Fruit fly (Drosophila melanogaster) whole organism, embryonic: Measurements from ENCODE around the gene mnd.

ENCODE experiments used
- CG10321 ChIP-seq: fragments of 200-800 bp; sonication (Bioruptor generic); IDR thresholded peaks from 2 replicates; pipeline ENCODE4 v1.3.6; 2022; ENCODE audit warnings: missing biosample characterization, missing genetic modification characterization
- CG10959 ChIP-seq: fragments of 200-800 bp; sonication (Bioruptor generic); IDR thresholded peaks from 2 replicates; pipeline ENCODE4 v1.3.6; 2022; ENCODE audit warnings: missing biosample characterization, missing genetic modification characterization
- CG10979 ChIP-seq: fragments of 200-800 bp; sonication (Bioruptor generic); optimal IDR thresholded peaks from 2 replicates; lab custom pipeline; 2018; ENCODE audit warnings: missing biosample characterization, mild to moderate bottlenecking, missing genetic modification characterization, moderate library complexity
- CG14710 ChIP-seq: fragments of 200-800 bp; sonication (Bioruptor generic); optimal IDR thresholded peaks from 3 replicates; lab custom pipeline; 2019; ENCODE audit warnings: missing biosample characterization, mild to moderate bottlenecking, missing genetic modification characterization, moderate library complexity
- CG15479 ChIP-seq: fragments of 200-800 bp; sonication (Bioruptor generic); optimal IDR thresholded peaks from 3 replicates; lab custom pipeline; 2019; ENCODE audit warnings: missing biosample characterization, mild to moderate bottlenecking, missing genetic modification characterization, moderate library complexity
- CG1603 ChIP-seq: fragments of 200-800 bp; sonication (Bioruptor generic); optimal IDR thresholded peaks from 2 replicates; lab custom pipeline; 2019; ENCODE audit warnings: missing biosample characterization, mild to moderate bottlenecking, missing genetic modification characterization, moderate library complexity
- CG17361 ChIP-seq: fragments of 200-800 bp; sonication (Bioruptor generic); IDR thresholded peaks from 3 replicates; pipeline ENCODE4 v1.3.6; 2022; ENCODE audit warnings: missing biosample characterization, missing genetic modification characterization
- CG17829 ChIP-seq: fragments of 200-800 bp; optimal IDR thresholded peaks from 2 replicates; lab custom pipeline; 2019; ENCODE audit warnings: missing biosample characterization, mild to moderate bottlenecking, missing genetic modification characterization, moderate library complexity
- CG2199 ChIP-seq: fragments of 200-800 bp; sonication (Bioruptor generic); IDR thresholded peaks from 3 replicates; pipeline ENCODE4 v1.3.6; 2022; ENCODE audit warnings: missing biosample characterization, missing genetic modification characterization
- CG2712 ChIP-seq: fragments of 200-800 bp; optimal IDR thresholded peaks from 3 replicates; lab custom pipeline; 2019; ENCODE audit warnings: missing biosample characterization, mild to moderate bottlenecking, missing genetic modification characterization, moderate library complexity
- CG31441 ChIP-seq: fragments of 200-800 bp; sonication (Bioruptor generic); IDR thresholded peaks from 2 replicates; pipeline ENCODE4 v1.3.6; 2022; ENCODE audit warnings: missing biosample characterization, missing genetic modification characterization
- CG34224 ChIP-seq: fragments of 200-800 bp; sonication (Bioruptor generic); IDR thresholded peaks from 3 replicates; pipeline ENCODE4 v1.3.6; 2022; ENCODE audit warnings: missing biosample characterization, missing genetic modification characterization; ENCODE audit not compliant: partially characterized antibody
- CG43689 ChIP-seq: fragments of 200-800 bp; sonication (Bioruptor generic); IDR thresholded peaks from 2 replicates; pipeline ENCODE4 v1.3.6; 2022; ENCODE audit warnings: missing biosample characterization, missing genetic modification characterization
- CG4730 ChIP-seq: fragments of 200-800 bp; sonication (Bioruptor generic); IDR thresholded peaks from 2 replicates; pipeline ENCODE4 v1.3.6; 2022; ENCODE audit warnings: missing biosample characterization, missing genetic modification characterization
- CG6175 ChIP-seq: fragments of 200-800 bp; sonication (Bioruptor generic); IDR thresholded peaks from 3 replicates; pipeline ENCODE4 v1.3.6; 2022; ENCODE audit warnings: missing biosample characterization, missing genetic modification characterization
- CG7357 ChIP-seq: fragments of 200-800 bp; sonication (Bioruptor generic); IDR thresholded peaks from 3 replicates; pipeline ENCODE4 v1.3.6; 2022; ENCODE audit warnings: missing biosample characterization, missing genetic modification characterization
- CG8089 ChIP-seq: fragments of 200-800 bp; sonication (Bioruptor generic); optimal IDR thresholded peaks from 3 replicates; lab custom pipeline; 2016; ENCODE audit warnings: missing biosample characterization, missing genetic modification characterization
- CG8924 ChIP-seq: fragments of 200-800 bp; optimal IDR thresholded peaks from 3 replicates; lab custom pipeline; 2019; ENCODE audit warnings: missing biosample characterization, mild to moderate bottlenecking, missing genetic modification characterization, moderate library complexity
- D ChIP-seq, 2 experiments: fragments of 200-800 bp in 1 of 2; fragments of >200 bp in 1 of 2; sonication (Bioruptor generic) in 1 of 2; optimal IDR thresholded peaks; 2 replicates in 1 of 2; 3 replicates in 1 of 2; lab custom pipeline; 2017; ENCODE audit warnings: mild to moderate bottlenecking in 1 of 2, missing biosample characterization in 1 of 2, missing genetic modification characterization in 1 of 2, missing genetic modification reagents in 1 of 2
- Dek ChIP-seq: fragments of 200-800 bp; sonication (Bioruptor generic); optimal IDR thresholded peaks from 3 replicates; lab custom pipeline; 2019; ENCODE audit warnings: missing biosample characterization, mild to moderate bottlenecking, missing genetic modification characterization, moderate library complexity
- Elba2 ChIP-seq: fragments of 200-800 bp; sonication (Bioruptor generic); optimal IDR thresholded peaks from 3 replicates; lab custom pipeline; 2016; ENCODE audit warnings: missing biosample characterization, missing genetic modification characterization
- Ets65A ChIP-seq: fragments of 200-800 bp; sonication (Bioruptor generic); peaks from one replicate; lab custom pipeline; 2016; ENCODE audit warnings: missing biosample characterization, missing genetic modification characterization
- H2.0 ChIP-seq: fragments of 200-800 bp; sonication (Bioruptor generic); IDR thresholded peaks from 2 replicates; pipeline ENCODE4 v1.3.6; 2022; ENCODE audit warnings: missing biosample characterization, missing genetic modification characterization
- Hr39 ChIP-seq: fragments of >200 bp; optimal IDR thresholded peaks from 2 replicates; lab custom pipeline; 2017
- Lhr ChIP-seq: fragments of 200-800 bp; sonication (Bioruptor generic); optimal IDR thresholded peaks from 3 replicates; lab custom pipeline; 2017; ENCODE audit warnings: mild to moderate bottlenecking, missing biosample characterization, missing genetic modification reagents, missing genetic modification characterization
- Rfx ChIP-seq: fragments of 200-800 bp; sonication (Bioruptor generic); IDR thresholded peaks from 2 replicates; pipeline ENCODE4 v1.3.6; 2022; ENCODE audit warnings: missing biosample characterization, missing genetic modification characterization
- Tbp ChIP-seq: fragments of >200 bp; optimal IDR thresholded peaks from 2 replicates; lab custom pipeline; 2018; ENCODE audit warnings: missing biosample characterization, missing genetic modification characterization
- cad ChIP-seq: fragments of >200 bp; optimal IDR thresholded peaks from 2 replicates; lab custom pipeline; 2017; ENCODE audit warnings: missing biosample characterization, missing genetic modification characterization
- chif ChIP-seq, 2 experiments: fragments of 200-800 bp; sonication (Bioruptor generic); optimal IDR thresholded peaks; 3 replicates each; lab custom pipeline; 2016; ENCODE audit warnings: missing biosample characterization in 2 of 2, missing genetic modification characterization in 2 of 2
- chm ChIP-seq: fragments of 200-800 bp; sonication (Bioruptor generic); IDR thresholded peaks from 2 replicates; pipeline ENCODE4 v1.3.6; 2022; ENCODE audit warnings: missing biosample characterization, missing genetic modification characterization
- croc ChIP-seq: fragments of 200-800 bp; sonication (Bioruptor generic); conservative IDR thresholded peaks from 3 replicates; pipeline ENCODE4 v1.3.6; 2022; ENCODE audit warnings: missing biosample characterization, missing genetic modification characterization
- dmrt11E ChIP-seq: fragments of 200-800 bp; sonication (Bioruptor generic); optimal IDR thresholded peaks from 3 replicates; lab custom pipeline; 2018; ENCODE audit warnings: missing biosample characterization, mild to moderate bottlenecking, missing genetic modification characterization, moderate library complexity
- emc ChIP-seq: fragments of 200-800 bp; sonication (Bioruptor generic); optimal IDR thresholded peaks from 2 replicates; lab custom pipeline; 2016; ENCODE audit warnings: missing biosample characterization, missing genetic modification characterization
- gem ChIP-seq: fragments of 200-800 bp; sonication (Bioruptor generic); optimal IDR thresholded peaks from 2 replicates; lab custom pipeline; 2019; ENCODE audit warnings: missing biosample characterization, mild to moderate bottlenecking, missing genetic modification characterization, moderate library complexity
- gsb-n ChIP-seq: fragments of 200-800 bp; sonication (Bioruptor generic); optimal IDR thresholded peaks from 3 replicates; lab custom pipeline; 2018; ENCODE audit warnings: missing biosample characterization, mild to moderate bottlenecking, missing genetic modification characterization
- insv ChIP-seq, 2 experiments: fragments of 200-800 bp; sonication (Bioruptor generic); optimal IDR thresholded peaks; 3 replicates each; lab custom pipeline; 2016 to 2018; ENCODE audit warnings: missing biosample characterization in 2 of 2, missing genetic modification characterization in 2 of 2
- nom ChIP-seq: fragments of 200-800 bp; sonication (Bioruptor generic); optimal IDR thresholded peaks from 2 replicates; lab custom pipeline; 2017; ENCODE audit warnings: missing biosample characterization, missing genetic modification characterization, mild to moderate bottlenecking, moderate library complexity, missing genetic modification reagents
- p53 ChIP-seq: fragments of 200-800 bp; sonication (Bioruptor generic); optimal IDR thresholded peaks from 2 replicates; lab custom pipeline; 2016; ENCODE audit warnings: missing biosample characterization, missing genetic modification characterization
- prd ChIP-seq, 3 experiments: fragments of >200 bp in 2 of 3; fragments of 200-800 bp in 1 of 3; sonication (Bioruptor generic) in 1 of 3; optimal IDR thresholded peaks in 2 of 3; IDR thresholded peaks in 1 of 3; 2 replicates in 2 of 3; 3 replicates in 1 of 3; pipeline versions ENCODE4 v1.3.6 to Lab custom; 2017 to 2022; ENCODE audit warnings: missing biosample characterization in 1 of 3, missing genetic modification characterization in 1 of 3
- pros ChIP-seq: fragments of 200-800 bp; sonication (Bioruptor generic); optimal IDR thresholded peaks from 3 replicates; lab custom pipeline; 2019; ENCODE audit warnings: missing biosample characterization, mild to moderate bottlenecking, missing genetic modification characterization, moderate library complexity
- sens ChIP-seq: fragments of 200-800 bp; sonication (Bioruptor generic); peaks from one replicate; lab custom pipeline; 2016; ENCODE audit warnings: missing biosample characterization, missing genetic modification characterization
- tio ChIP-seq: fragments of 200-800 bp; sonication (Bioruptor generic); optimal IDR thresholded peaks from 2 replicates; lab custom pipeline; 2017; ENCODE audit warnings: missing biosample characterization, missing genetic modification characterization, inconsistent platforms
- twi ChIP-seq: fragments of 200-800 bp; optimal IDR thresholded peaks from 2 replicates; lab custom pipeline; 2019; ENCODE audit warnings: missing biosample characterization, mild to moderate bottlenecking, missing genetic modification characterization, moderate library complexity
- unc-4 ChIP-seq: fragments of 200-800 bp; sonication (Bioruptor generic); IDR thresholded peaks from 2 replicates; pipeline ENCODE4 v1.3.6; 2022; ENCODE audit warnings: missing biosample characterization, missing genetic modification characterization; ENCODE audit not compliant: partially characterized antibody
- zen ChIP-seq: fragments of 200-800 bp; sonication (Bioruptor generic); optimal IDR thresholded peaks from 3 replicates; lab custom pipeline; 2018; ENCODE audit warnings: missing biosample characterization, mild to moderate bottlenecking, missing genetic modification characterization, moderate library complexity

The mnd gene

dm6 chr3L:14945961-14946466 is 38.9 kb upstream of the mnd start, which contains the start of gene BobA:
TSS of gene BobA (minus strand) at chr3L:14946125.
- TF ChIP-seq cad (no peak), pros (GFP tag; lab: Kevin White, UChicago) (peak; percentile 52), Ets65A (GFP tag; lab: Kevin White, UChicago) (peak; percentile 70), Tbp (GFP tag; lab: Kevin White, UChicago) (peak; percentile 50), chm (GFP tag; lab: Robert Waterston, UW) (peak; percentile 46; the same call in 1 of the 2 replicates), unc-4 (GFP tag; lab: Robert Waterston, UW) (no peak), zen (tag; lab: Kevin White, UChicago) (peak; percentile 5), prd (optimal IDR thresholded peaks at IDR 0.05; lab: Kevin White, UChicago) (no peak), prd (GFP tag; IDR thresholded peaks at IDR 0.05; lab: Robert Waterston, UW) (peak; percentile 40; the same call in 1 of the 3 replicates), CG15479 (GFP tag; lab: Kevin White, UChicago) (peak; percentile 88), H2.0 (GFP tag; lab: Robert Waterston, UW) (no peak), sens (peak; percentile 19), CG2199 (peak; percentile 53; the same call in 1 of the 3 replicates), chif (GFP tag; optimal IDR thresholded peaks at IDR 0.05; lab: Kevin White, UChicago) (no peak), emc (no peak)

- TF ChIP-seq Elba2 (GFP tag; lab: Kevin White, UChicago) (peak; percentile 1), Lhr (GFP tag; lab: Kevin White, UChicago) (no peak), insv (GFP tag; optimal IDR thresholded peaks at IDR 0.05; lab: Kevin White, UChicago) (peak in 1 of 2 experiments; percentile 81), Rfx (no peak), CG1603 (tag; lab: Kevin White, UChicago) (no peak), twi (tag; lab: Kevin White, UChicago) (peak; percentile 74), gsb-n (peak; percentile 76), CG10321 (no peak)
These were observed 35.0 kb upstream of the mnd start for dm6 chr3L:14949943-14950342.

- TF ChIP-seq p53 (peak; percentile 28), H2.0 (GFP tag; lab: Robert Waterston, UW) (no peak), CG43689 (GFP tag; lab: Robert Waterston, UW) (no peak), twi (tag; lab: Kevin White, UChicago) (peak; percentile 97), CG17829 (tag; lab: Kevin White, UChicago) (peak; percentile 39), gem (peak; percentile 27), CG15479 (GFP tag; lab: Kevin White, UChicago) (peak; percentile 59), CG2712 (peak; percentile 53), Dek (tag; lab: Kevin White, UChicago) (no peak), CG7357 (GFP tag; lab: Robert Waterston, UW) (no peak), CG4730 (GFP tag; lab: Robert Waterston, UW) (no peak), CG10979 (tag; lab: Kevin White, UChicago) (peak; percentile 37), croc (no peak), CG14710 (tag; lab: Kevin White, UChicago) (peak; percentile 19), CG34224 (GFP tag; lab: Robert Waterston, UW) (no peak), CG17361 (GFP tag; lab: Robert Waterston, UW) (peak; percentile 33; the same call in 1 of the 3 replicates), tio (GFP tag; lab: Kevin White, UChicago) (no peak), D (optimal IDR thresholded peaks at IDR 0.05; lab: Kevin White, UChicago) (peak; percentile 100), D (GFP tag; optimal IDR thresholded peaks at IDR 0.05; lab: Kevin White, UChicago) (no peak), CG8089 (GFP tag; lab: Kevin White, UChicago) (no peak), CG10959 (GFP tag; lab: Robert Waterston, UW) (no peak), CG8924 (tag; lab: Kevin White, UChicago) (peak; percentile 38), nom (GFP tag; lab: Kevin White, UChicago) (no peak), CG31441 (GFP tag; lab: Robert Waterston, UW) (0 out of 2 replicates have a peak, but pooled peaks have one; percentile 17), Hr39 (lab: Kevin White, UChicago) (no peak), dmrt11E (tag; lab: Kevin White, UChicago) (peak; percentile 58), CG6175 (GFP tag; lab: Robert Waterston, UW) (no peak)
These were observed 31.8 kb upstream of the mnd start for dm6 chr3L:14952858-14953669.
